Fruit fly (Drosophila melanogaster) whole organism, prepupa: ENCODE measurements around the gene S.

Experiments used
- Blimp-1 ChIP-seq: fragments of 200-800 bp; sonication (Bioruptor generic); optimal IDR thresholded peaks from 3 replicates; lab custom pipeline; 2017; ENCODE audit warnings: missing biosample characterization, missing genetic modification characterization, mild to moderate bottlenecking, moderate library complexity, missing genetic modification reagents
- CG10631 ChIP-seq: fragments of 200-800 bp; sonication (Bioruptor generic); optimal IDR thresholded peaks from 2 replicates; lab custom pipeline; 2016; ENCODE audit warnings: missing biosample characterization, missing genetic modification characterization
- CG10669 ChIP-seq: fragments of 200-800 bp; sonication (Bioruptor generic); optimal IDR thresholded peaks from 3 replicates; lab custom pipeline; 2018; ENCODE audit warnings: missing biosample characterization, mild to moderate bottlenecking, missing genetic modification characterization, moderate library complexity
- CG11294 ChIP-seq: fragments of 200-800 bp; sonication (Bioruptor generic); IDR thresholded peaks from 2 replicates; pipeline ENCODE4 v1.3.6; 2022; ENCODE audit warnings: missing biosample characterization, missing genetic modification characterization
- CG11762 ChIP-seq: fragments of 200-800 bp; sonication (Bioruptor generic); optimal IDR thresholded peaks from 3 replicates; lab custom pipeline; 2016; ENCODE audit warnings: missing biosample characterization, missing genetic modification characterization; ENCODE audit not compliant: insufficient read depth
- CG11902 ChIP-seq: fragments of 200-800 bp; sonication (Bioruptor generic); optimal IDR thresholded peaks from 3 replicates; lab custom pipeline; 2016; ENCODE audit warnings: missing biosample characterization, missing genetic modification characterization
- CG31627 ChIP-seq: fragments of 200-800 bp; sonication (Bioruptor generic); optimal IDR thresholded peaks from 3 replicates; lab custom pipeline; 2016; ENCODE audit warnings: missing biosample characterization, missing genetic modification characterization
- CG32006 ChIP-seq: fragments of 200-800 bp; sonication (Bioruptor generic); optimal IDR thresholded peaks from 3 replicates; lab custom pipeline; 2017; ENCODE audit warnings: missing biosample characterization, mild to moderate bottlenecking, missing genetic modification characterization
- CG34406 ChIP-seq: fragments of 200-800 bp; sonication (Bioruptor generic); optimal IDR thresholded peaks from 3 replicates; lab custom pipeline; 2016; ENCODE audit warnings: missing biosample characterization, missing genetic modification characterization
- CG3919 ChIP-seq: fragments of 200-800 bp; sonication (Bioruptor generic); optimal IDR thresholded peaks from 3 replicates; lab custom pipeline; 2016; ENCODE audit warnings: missing biosample characterization, missing genetic modification characterization
- CG6163 ChIP-seq: fragments of 200-800 bp; sonication (Bioruptor generic); IDR thresholded peaks from 3 replicates; pipeline ENCODE4 v1.3.6; 2022; ENCODE audit warnings: missing biosample characterization, missing genetic modification characterization
- CG6276 ChIP-seq: fragments of 200-800 bp; sonication (Bioruptor generic); optimal IDR thresholded peaks from 2 replicates; lab custom pipeline; 2017; ENCODE audit warnings: missing biosample characterization, mild to moderate bottlenecking, missing genetic modification characterization
- CG6792 ChIP-seq: fragments of 200-800 bp; sonication (Bioruptor generic); optimal IDR thresholded peaks from 3 replicates; lab custom pipeline; 2016; ENCODE audit warnings: missing biosample characterization, missing genetic modification characterization
- CG8119 ChIP-seq: fragments of 200-800 bp; sonication (Bioruptor generic); IDR thresholded peaks from 3 replicates; pipeline ENCODE4 v1.3.6; 2022; ENCODE audit warnings: missing biosample characterization, missing genetic modification characterization
- CG8319 ChIP-seq: fragments of 200-800 bp; sonication (Bioruptor generic); optimal IDR thresholded peaks from 3 replicates; lab custom pipeline; 2016; ENCODE audit warnings: missing biosample characterization, missing genetic modification characterization
- CG8632 ChIP-seq: fragments of 200-800 bp; sonication (Bioruptor generic); optimal IDR thresholded peaks from 3 replicates; lab custom pipeline; 2016; ENCODE audit warnings: missing biosample characterization, missing genetic modification characterization
- CG9139 ChIP-seq: fragments of 200-800 bp; sonication (Bioruptor generic); optimal IDR thresholded peaks from 3 replicates; lab custom pipeline; 2017; ENCODE audit warnings: missing biosample characterization, mild to moderate bottlenecking, missing genetic modification characterization
- Eip75B ChIP-seq: fragments of 200-800 bp; sonication (Bioruptor generic); optimal IDR thresholded peaks from 3 replicates; lab custom pipeline; 2016; ENCODE audit warnings: missing biosample characterization, missing genetic modification characterization
- Ets21C ChIP-seq: fragments of 200-800 bp; sonication (Bioruptor generic); optimal IDR thresholded peaks from 3 replicates; lab custom pipeline; 2016; ENCODE audit warnings: missing biosample characterization, missing genetic modification characterization
- Hr39 ChIP-seq: fragments of 200-800 bp; sonication (Bioruptor generic); optimal IDR thresholded peaks from 2 replicates; lab custom pipeline; 2016; ENCODE audit warnings: missing biosample characterization, missing genetic modification characterization
- Lpt ChIP-seq: fragments of 200-800 bp; sonication (Bioruptor generic); optimal IDR thresholded peaks from 3 replicates; lab custom pipeline; 2016; ENCODE audit warnings: missing biosample characterization, missing genetic modification characterization
- OdsH ChIP-seq: fragments of 200-800 bp; sonication (Bioruptor generic); optimal IDR thresholded peaks from 3 replicates; lab custom pipeline; 2016; ENCODE audit warnings: missing biosample characterization, missing genetic modification characterization
- Sox102F ChIP-seq: fragments of 200-800 bp; sonication (Bioruptor generic); optimal IDR thresholded peaks from 2 replicates; lab custom pipeline; 2016; ENCODE audit warnings: missing biosample characterization, mild to moderate bottlenecking, missing genetic modification characterization
- Sox14 ChIP-seq: fragments of 200-800 bp; sonication (Bioruptor generic); optimal IDR thresholded peaks from 3 replicates; lab custom pipeline; 2016; ENCODE audit warnings: missing biosample characterization, missing genetic modification characterization
- Sox15 ChIP-seq: fragments of 200-800 bp; sonication (Bioruptor generic); optimal IDR thresholded peaks from 3 replicates; lab custom pipeline; 2016; ENCODE audit warnings: missing biosample characterization, missing genetic modification characterization
- cyc ChIP-seq: fragments of 200-800 bp; sonication (Bioruptor generic); optimal IDR thresholded peaks from 3 replicates; lab custom pipeline; 2016; ENCODE audit warnings: missing biosample characterization, missing genetic modification characterization
- dsx ChIP-seq: fragments of 200-800 bp; optimal IDR thresholded peaks from 3 replicates; lab custom pipeline; 2019; ENCODE audit warnings: missing biosample characterization, mild to moderate bottlenecking, missing genetic modification characterization, moderate library complexity; ENCODE audit not compliant: poor library complexity, severe bottlenecking
- eg ChIP-seq: fragments of 200-800 bp; sonication (Bioruptor generic); IDR thresholded peaks from 3 replicates; pipeline ENCODE4 v1.3.6; 2022; ENCODE audit warnings: missing biosample characterization, missing genetic modification characterization
- fd59A ChIP-seq: fragments of 200-800 bp; sonication (Bioruptor generic); optimal IDR thresholded peaks from 2 replicates; lab custom pipeline; 2017; ENCODE audit warnings: missing biosample characterization, mild to moderate bottlenecking, missing genetic modification characterization, missing genetic modification reagents
- fd85E ChIP-seq: fragments of 200-800 bp; sonication (Bioruptor generic); optimal IDR thresholded peaks from 3 replicates; lab custom pipeline; 2016; ENCODE audit warnings: missing biosample characterization, missing genetic modification characterization
- fkh ChIP-seq: fragments of 200-800 bp; sonication (Bioruptor generic); optimal IDR thresholded peaks from 3 replicates; lab custom pipeline; 2017; ENCODE audit warnings: missing biosample characterization, mild to moderate bottlenecking, missing genetic modification characterization, moderate library complexity
- net ChIP-seq: fragments of 200-800 bp; sonication (Bioruptor generic); optimal IDR thresholded peaks from 3 replicates; lab custom pipeline; 2016; ENCODE audit warnings: missing biosample characterization, missing genetic modification characterization
- pdm3 ChIP-seq: fragments of 200-800 bp; sonication (Bioruptor generic); optimal IDR thresholded peaks from 3 replicates; lab custom pipeline; 2016; ENCODE audit warnings: missing biosample characterization, missing genetic modification characterization
- salr ChIP-seq, 2 experiments: fragments of 200-800 bp; sonication (Bioruptor generic); optimal IDR thresholded peaks; 3 replicates each; lab custom pipeline; 2016 to 2018; ENCODE audit warnings: missing biosample characterization in 2 of 2, missing genetic modification characterization in 2 of 2, mild to moderate bottlenecking in 1 of 2
- ss ChIP-seq, 2 experiments: fragments of 200-800 bp; sonication (Bioruptor generic); optimal IDR thresholded peaks; 2 replicates in 1 of 2; 3 replicates in 1 of 2; lab custom pipeline; 2017 to 2018; ENCODE audit warnings: mild to moderate bottlenecking in 2 of 2, missing biosample characterization in 2 of 2, missing genetic modification characterization in 2 of 2, moderate library complexity in 1 of 2
- svp ChIP-seq: fragments of 200-800 bp; sonication (Bioruptor generic); peaks from one replicate; lab custom pipeline; 2016; ENCODE audit warnings: missing biosample characterization, missing genetic modification characterization
- topi ChIP-seq: fragments of 200-800 bp; sonication (Bioruptor generic); optimal IDR thresholded peaks from 3 replicates; lab custom pipeline; 2016; ENCODE audit warnings: missing biosample characterization, missing genetic modification characterization
- vri ChIP-seq: fragments of 200-800 bp; sonication (Bioruptor generic); optimal IDR thresholded peaks from 3 replicates; lab custom pipeline; 2016; ENCODE audit warnings: missing biosample characterization, mild to moderate bottlenecking, missing genetic modification characterization

The S gene

dm6 chr2L:1047245-1047644, 30.4 kb downstream of the S start:
- no peak for TF ChIP-seq CG34406 (GFP tag; lab: Kevin White, UChicago)
- TF ChIP-seq Sox15 (GFP tag; lab: Kevin White, UChicago), result no peak
- TF ChIP-seq fd59A (GFP tag; lab: Kevin White, UChicago), result no peak

dm6 chr2L:1043195-1043990, 34.2 kb downstream of the S start:
- TF ChIP-seq pdm3 (no peak), svp (peak; percentile 25), CG10631 (no peak), CG31627 (no peak), Ets21C (GFP tag; lab: Kevin White, UChicago) (no peak), vri (no peak), CG32006 (GFP tag; lab: Kevin White, UChicago) (peak; percentile 17), CG10669 (GFP tag; lab: Kevin White, UChicago) (no peak), net (GFP tag; lab: Kevin White, UChicago) (no peak), OdsH (GFP tag; lab: Kevin White, UChicago) (peak; percentile 3), CG6792 (no peak), Eip75B (GFP tag; lab: Kevin White, UChicago) (no peak), CG8319 (GFP tag; lab: Kevin White, UChicago) (no peak), eg (GFP tag; lab: Robert Waterston, UW) (peak; percentile 49; the same call in 1 of the 3 replicates)

DNA sequence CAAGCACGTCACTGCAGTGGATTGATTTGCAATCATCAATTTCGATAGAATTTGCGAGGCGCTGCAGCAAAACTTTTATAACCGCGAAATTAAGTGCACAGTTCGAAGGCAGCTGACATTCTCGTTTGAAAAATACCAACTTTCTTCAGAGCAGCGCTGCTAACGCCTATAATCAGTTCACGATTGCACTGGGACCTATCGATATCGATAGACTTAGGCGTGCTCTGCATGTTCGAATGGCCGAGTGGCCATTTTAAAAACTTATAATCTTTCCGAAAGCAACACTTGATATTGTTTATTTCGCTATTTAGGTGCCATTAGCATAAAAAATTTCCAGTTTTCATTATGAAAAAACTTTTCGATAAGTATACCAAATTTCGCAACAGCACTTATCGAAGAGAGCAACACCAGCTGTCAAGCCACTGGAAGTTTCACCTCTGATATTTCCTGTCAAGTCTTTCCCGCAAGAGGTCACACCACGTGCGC, 40.8 kb downstream of the S start, which contains the start of gene gNacalpha:
Gene gNacalpha (plus strand): TSS at position 436 of the 486 bp plus-strand sequence.
- TF ChIP-seq fkh (no peak), Eip75B (GFP tag; lab: Kevin White, UChicago) (no peak), net (GFP tag; lab: Kevin White, UChicago) (no peak), CG8632 (GFP tag; lab: Kevin White, UChicago) (no peak), CG3919 (GFP tag; lab: Kevin White, UChicago) (no peak), vri (no peak), Lpt (no peak), Sox102F (GFP tag; lab: Kevin White, UChicago) (no peak), CG34406 (GFP tag; lab: Kevin White, UChicago) (no peak), CG11294 (no peak), CG8119 (GFP tag; lab: Robert Waterston, UW) (no peak), dsx (no peak), CG6276 (GFP tag; lab: Kevin White, UChicago) (no peak), CG11762 (GFP tag; lab: Kevin White, UChicago) (no peak), pdm3 (no peak), ss (GFP tag; optimal IDR thresholded peaks at IDR 0.05; lab: Kevin White, UChicago) (no peak), CG6163 (GFP tag; lab: Robert Waterston, UW) (no peak)

dm6 chr2L:1026797-1027196, 50.8 kb downstream of the S start, which contains the start of gene CG4375:
Gene CG4375, minus strand, starts transcription at chr2L:1026897.
- TF ChIP-seq Sox14 (GFP tag; lab: Kevin White, UChicago), result no peak
- TF ChIP-seq fd59A (GFP tag; lab: Kevin White, UChicago), result no peak
- no peak for TF ChIP-seq CG8119 (GFP tag; lab: Robert Waterston, UW)
- TF ChIP-seq fd85E (GFP tag; lab: Kevin White, UChicago), result no peak
- no peak for TF ChIP-seq topi
- no peak for TF ChIP-seq cyc (GFP tag; lab: Kevin White, UChicago)
- no peak for TF ChIP-seq CG9139
- no peak for TF ChIP-seq svp
- no peak for TF ChIP-seq salr (GFP tag; optimal IDR thresholded peaks at IDR 0.05; lab: Kevin White, UChicago)
- no peak for TF ChIP-seq CG11902 (GFP tag; lab: Kevin White, UChicago)
- TF ChIP-seq Blimp-1 (GFP tag; lab: Kevin White, UChicago), result no peak
- no peak for TF ChIP-seq Hr39 (GFP tag; lab: Kevin White, UChicago)
